In the genomic region with DNA sequence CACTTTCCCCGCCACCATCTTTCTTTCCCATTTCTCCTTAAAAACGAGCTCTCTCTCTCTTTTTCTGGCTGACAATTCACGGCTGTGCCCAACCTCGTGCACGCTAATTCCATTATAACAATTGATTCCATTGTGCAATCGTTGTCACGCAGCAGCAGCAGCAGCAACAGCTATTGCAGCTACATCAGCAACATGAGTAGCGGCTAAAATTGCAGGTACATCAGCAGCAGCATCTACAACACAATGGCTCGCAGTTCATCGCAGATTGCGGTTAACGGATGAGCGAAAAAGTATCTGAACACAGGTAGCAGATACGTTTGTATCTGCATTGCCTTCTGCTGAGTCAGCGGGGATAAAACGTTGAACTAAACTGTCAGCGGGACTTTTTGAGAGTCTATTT, we compare ENCODE assay signal across 2 fruit fly cellular contexts.
TF ChIP-seq lines count a peak whose summit lies in the region.

No protein-coding gene starts in this region.

- no peak for TF ChIP-seq CTCF in whole organism, embryonic (GFP tag; optimal IDR thresholded peaks at IDR 0.05; lab: Kevin White, UChicago)

TF ChIP-seq in whole organism, adult, 20 proteins besides CTCF, POLR2A, EP300 and RAD21:
- TF ChIP-seq CG12768 (GFP tag; optimal IDR thresholded peaks at IDR 0.05; lab: Kevin White, UChicago) (peak; percentile 24), CG11617 (GFP tag; optimal IDR thresholded peaks at IDR 0.05; lab: Kevin White, UChicago) (no peak), tj (GFP tag; optimal IDR thresholded peaks at IDR 0.05; lab: Kevin White, UChicago) (peak; percentile 51)
TF ChIP-seq in whole organism, adult: peak in this region for 2.

TF ChIP-seq in whole organism, embryonic, 481 proteins besides CTCF, POLR2A, EP300 and RAD21:
- TF ChIP-seq MESR4 (GFP tag; optimal IDR thresholded peaks at IDR 0.05; lab: Kevin White, UChicago) (no peak), lmd (GFP tag; IDR thresholded peaks at IDR 0.05; lab: Robert Waterston, UW) (no peak), zen (tag; optimal IDR thresholded peaks at IDR 0.05; lab: Kevin White, UChicago) (peak; percentile 59), Pdp1 (GFP tag; optimal IDR thresholded peaks at IDR 0.05; lab: Kevin White, UChicago) (peak in 1 of 2 experiments; percentile 32), tll (GFP tag; optimal IDR thresholded peaks at IDR 0.05; lab: Kevin White, UChicago) (peak in 1 of 2 experiments; percentile 38), D (optimal IDR thresholded peaks at IDR 0.05; lab: Kevin White, UChicago) (peak; percentile 58), D (GFP tag; optimal IDR thresholded peaks at IDR 0.05; lab: Kevin White, UChicago) (no peak), CG15479 (GFP tag; optimal IDR thresholded peaks at IDR 0.05; lab: Kevin White, UChicago) (peak; percentile 97), ttk (GFP tag; IDR thresholded peaks at IDR 0.05; lab: Robert Waterston, UW) (no peak), Jarid2 (GFP tag; optimal IDR thresholded peaks at IDR 0.05; lab: Kevin White, UChicago) (no peak)
